Worm (Caenorhabditis elegans) whole organism, early embryonic: ENCODE results near the gene K01F9.2.

Source experiments
- B0310.2 ChIP-seq: sonication (generic microtip); optimal IDR thresholded peaks from 2 replicates; lab custom pipeline; 2016; ENCODE audit warnings: mild to moderate bottlenecking, missing genetic modification characterization, missing compliant biosample characterization
- aly-1 ChIP-seq: sonication (generic microtip); optimal IDR thresholded peaks from 2 replicates; lab custom pipeline; 2016; ENCODE audit warnings: missing genetic modification characterization, missing compliant biosample characterization
- ama-1 ChIP-seq: fragments of 150-350 bp; optimal IDR thresholded peaks from 2 replicates; lab custom pipeline; 2014
- ceh-36 ChIP-seq: sonication (generic microtip); optimal IDR thresholded peaks from 2 replicates; lab custom pipeline; 2016; ENCODE audit warnings: missing genetic modification characterization, inconsistent platforms, missing compliant biosample characterization
- ets-7 ChIP-seq: sonication (generic microtip); optimal IDR thresholded peaks from 2 replicates; lab custom pipeline; 2016; ENCODE audit warnings: missing genotype, missing genetic modification characterization, missing compliant biosample characterization
- flt-1 ChIP-seq: fragments of 200-800 bp; sonication (Bioruptor generic); IDR thresholded peaks from 2 replicates; pipeline ENCODE4 v1.3.6; 2022; ENCODE audit warnings: missing genetic modification characterization, missing compliant biosample characterization
- hmg-4 ChIP-seq: fragments of 200-800 bp; sonication (Bioruptor generic); optimal IDR thresholded peaks from 2 replicates; lab custom pipeline; 2018; ENCODE audit warnings: mild to moderate bottlenecking, missing genetic modification characterization, missing compliant biosample characterization
- hnd-1 ChIP-seq: sonication (generic microtip); optimal IDR thresholded peaks from 2 replicates; lab custom pipeline; 2016; ENCODE audit warnings: missing genetic modification characterization, missing compliant biosample characterization
- sea-1 ChIP-seq: fragments of 200-800 bp; sonication (Bioruptor generic); conservative IDR thresholded peaks from 2 replicates; pipeline ENCODE4 v1.3.6; 2022; ENCODE audit warnings: missing genetic modification characterization, missing compliant biosample characterization
- tbx-11 ChIP-seq: fragments of 200-800 bp; sonication (Bioruptor generic); IDR thresholded peaks from 2 replicates; pipeline ENCODE4 v1.3.6; 2022; ENCODE audit warnings: missing genetic modification characterization, missing compliant biosample characterization
- tbx-37 ChIP-seq: fragments of 200-800 bp; sonication (Bioruptor generic); conservative IDR thresholded peaks from 2 replicates; pipeline ENCODE4 v1.3.6; 2022; ENCODE audit warnings: missing genetic modification reagents, missing genetic modification characterization, missing compliant biosample characterization
- tra-4 ChIP-seq: sonication (generic microtip); optimal IDR thresholded peaks from 2 replicates; lab custom pipeline; 2017; ENCODE audit warnings: missing genetic modification characterization, missing compliant biosample characterization

DNA sequence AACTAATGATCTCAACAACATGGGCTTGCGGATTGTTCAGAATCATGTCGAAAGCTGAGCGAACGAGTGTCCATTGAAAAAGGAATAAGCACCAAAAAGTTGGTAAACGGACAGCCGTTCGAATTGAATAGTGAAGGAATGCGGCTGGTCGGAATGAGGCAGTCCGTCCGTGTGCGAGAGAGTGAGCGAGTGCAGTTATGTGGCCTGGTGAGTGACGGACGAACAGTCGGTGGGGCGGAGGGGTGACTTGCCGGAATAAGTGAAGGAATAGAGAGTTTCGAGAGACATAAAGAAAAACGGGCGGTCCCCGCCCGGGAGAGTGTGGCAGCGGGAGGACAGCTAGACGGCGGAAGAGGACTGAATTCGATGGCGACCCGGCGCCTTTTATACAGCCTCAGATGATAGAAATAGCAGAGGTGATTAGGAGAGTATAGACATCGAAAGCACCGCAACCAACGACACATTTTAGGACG lies 11.6 kb downstream of the K01F9.2 start:
- TF ChIP-seq flt-1 (GFP tag; lab: Robert Waterston, UW) (no peak), B0310.2 (peak; percentile 57), ama-1 (lab: Kevin White, UChicago) (peak; percentile 81), tbx-37 (no peak), hmg-4 (peak; percentile 77), tbx-11 (GFP tag; lab: Robert Waterston, UW) (0 out of 2 replicates have a peak, but pooled peaks have one; percentile 21), ets-7 (tag; lab: Kevin White, UChicago) (no peak), aly-1 (tag; lab: Kevin White, UChicago) (peak; percentile 68), tra-4 (tag; lab: Kevin White, UChicago) (no peak), sea-1 (GFP tag; lab: Robert Waterston, UW) (peak; percentile 34; the same call in 1 of the 2 replicates), ceh-36 (no peak), hnd-1 (tag; lab: Kevin White, UChicago) (no peak)
